Worm (Caenorhabditis elegans) whole organism, early embryonic: Measurements from ENCODE around the gene R02F11.11.

Source experiments
- B0310.2 ChIP-seq: sonication (generic microtip); optimal IDR thresholded peaks from 2 replicates; lab custom pipeline; 2016; ENCODE audit warnings: mild to moderate bottlenecking, missing genetic modification characterization, missing compliant biosample characterization
- F13C5.2 ChIP-seq: sonication (generic microtip); optimal IDR thresholded peaks from 2 replicates; lab custom pipeline; 2017; ENCODE audit warnings: mild to moderate bottlenecking, missing genetic modification characterization, inconsistent platforms, missing compliant biosample characterization
- aly-1 ChIP-seq: sonication (generic microtip); optimal IDR thresholded peaks from 2 replicates; lab custom pipeline; 2016; ENCODE audit warnings: missing genetic modification characterization, missing compliant biosample characterization
- ama-1 ChIP-seq: fragments of 150-350 bp; optimal IDR thresholded peaks from 2 replicates; lab custom pipeline; 2014
- ceh-13 ChIP-seq: fragments of 200-800 bp; sonication (Bioruptor generic); optimal IDR thresholded peaks from 2 replicates; lab custom pipeline; 2018; ENCODE audit warnings: mild to moderate bottlenecking, missing genetic modification characterization, missing compliant biosample characterization
- ceh-36 ChIP-seq: sonication (generic microtip); optimal IDR thresholded peaks from 2 replicates; lab custom pipeline; 2016; ENCODE audit warnings: missing genetic modification characterization, inconsistent platforms, missing compliant biosample characterization
- ets-7 ChIP-seq: sonication (generic microtip); optimal IDR thresholded peaks from 2 replicates; lab custom pipeline; 2016; ENCODE audit warnings: missing genotype, missing genetic modification characterization, missing compliant biosample characterization
- flt-1 ChIP-seq: fragments of 200-800 bp; sonication (Bioruptor generic); IDR thresholded peaks from 2 replicates; pipeline ENCODE4 v1.3.6; 2022; ENCODE audit warnings: missing genetic modification characterization, missing compliant biosample characterization
- hmbx-1 ChIP-seq: sonication (generic microtip); optimal IDR thresholded peaks from 2 replicates; lab custom pipeline; 2016; ENCODE audit warnings: mild to moderate bottlenecking, missing genetic modification characterization, missing compliant biosample characterization
- hmg-4 ChIP-seq: fragments of 200-800 bp; sonication (Bioruptor generic); optimal IDR thresholded peaks from 2 replicates; lab custom pipeline; 2018; ENCODE audit warnings: mild to moderate bottlenecking, missing genetic modification characterization, missing compliant biosample characterization
- hnd-1 ChIP-seq: sonication (generic microtip); optimal IDR thresholded peaks from 2 replicates; lab custom pipeline; 2016; ENCODE audit warnings: missing genetic modification characterization, missing compliant biosample characterization
- pes-1 ChIP-seq: fragments of 200-800 bp; sonication (Bioruptor generic); IDR thresholded peaks from 2 replicates; pipeline ENCODE4 v1.3.6; 2022; ENCODE audit warnings: missing genetic modification reagents, missing genetic modification characterization, missing compliant biosample characterization
- scrt-1 ChIP-seq: fragments of 200-800 bp; sonication (Bioruptor generic); IDR thresholded peaks from 2 replicates; pipeline ENCODE4 v1.3.6; 2022; ENCODE audit warnings: missing genetic modification characterization, missing compliant biosample characterization
- sea-1 ChIP-seq: fragments of 200-800 bp; sonication (Bioruptor generic); conservative IDR thresholded peaks from 2 replicates; pipeline ENCODE4 v1.3.6; 2022; ENCODE audit warnings: missing genetic modification characterization, missing compliant biosample characterization
- tbx-11 ChIP-seq: fragments of 200-800 bp; sonication (Bioruptor generic); IDR thresholded peaks from 2 replicates; pipeline ENCODE4 v1.3.6; 2022; ENCODE audit warnings: missing genetic modification characterization, missing compliant biosample characterization
- tbx-37 ChIP-seq: fragments of 200-800 bp; sonication (Bioruptor generic); conservative IDR thresholded peaks from 2 replicates; pipeline ENCODE4 v1.3.6; 2022; ENCODE audit warnings: missing genetic modification reagents, missing genetic modification characterization, missing compliant biosample characterization
- tra-4 ChIP-seq: sonication (generic microtip); optimal IDR thresholded peaks from 2 replicates; lab custom pipeline; 2017; ENCODE audit warnings: missing genetic modification characterization, missing compliant biosample characterization

R02F11.11 gene

ce11 chrV:4783313-4783712, 8.4 kb upstream of the R02F11.11 start, which contains the start of gene Y60C6A.1:
Gene Y60C6A.1 (plus strand): TSS chrV:4783613.
- TF ChIP-seq ceh-36 (tag; lab: Kevin White, UChicago) (no peak), flt-1 (GFP tag; lab: Robert Waterston, UW) (no peak)

- TF ChIP-seq aly-1 (tag; lab: Kevin White, UChicago) (no peak), hnd-1 (tag; lab: Kevin White, UChicago) (no peak), ceh-13 (GFP tag; lab: Kevin White, UChicago) (no peak), pes-1 (GFP tag; lab: Robert Waterston, UW) (no peak), tbx-37 (no peak), scrt-1 (GFP tag; lab: Robert Waterston, UW) (no peak), B0310.2 (no peak), flt-1 (GFP tag; lab: Robert Waterston, UW) (no peak), hmbx-1 (tag; lab: Kevin White, UChicago) (no peak), ama-1 (lab: Kevin White, UChicago) (no peak), tra-4 (no peak), ceh-36 (tag; lab: Kevin White, UChicago) (no peak), tbx-11 (GFP tag; lab: Robert Waterston, UW) (no peak)
These were observed 6.3 kb upstream of the R02F11.11 start, which contains the start of the genes Y60C6A.2 and Y60C6A.3 for ce11 chrV:4785333-4785852. Gene Y60C6A.2 (minus strand): TSS chrV:4785433. Gene Y60C6A.3 (plus strand): TSS chrV:4785802.

ce11 chrV:4787166-4787565, 4.5 kb upstream of the R02F11.11 start, which contains the start of gene R02F11.9:
Gene R02F11.9 (plus strand): TSS chrV:4787466.
- TF ChIP-seq ceh-13 (GFP tag; lab: Kevin White, UChicago) (no peak), B0310.2 (no peak), tbx-37 (no peak), hnd-1 (tag; lab: Kevin White, UChicago) (no peak), F13C5.2 (tag; lab: Kevin White, UChicago) (no peak), ceh-36 (tag; lab: Kevin White, UChicago) (no peak), ama-1 (lab: Kevin White, UChicago) (no peak), pes-1 (GFP tag; lab: Robert Waterston, UW) (no peak)

DNA sequence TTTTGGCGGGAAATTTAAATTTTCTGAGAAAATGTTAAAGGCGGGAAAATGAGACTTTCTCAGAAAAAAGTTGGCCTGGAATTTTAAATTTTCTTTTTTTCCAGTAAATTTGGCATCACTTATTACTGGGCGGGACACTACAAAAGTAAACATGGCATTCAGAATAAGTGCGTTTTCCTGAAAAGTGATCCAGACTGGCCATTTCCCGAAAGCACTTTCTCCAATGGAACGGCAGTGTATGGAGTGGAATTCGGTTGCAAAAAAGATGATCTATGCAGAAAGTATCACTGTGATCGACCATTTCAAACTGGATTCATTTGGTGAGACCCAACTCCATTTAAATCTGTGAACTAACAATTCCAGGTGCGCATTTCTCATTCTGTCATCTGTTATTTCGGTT, 3.8 kb upstream of the R02F11.11 start:
- no peak for TF ChIP-seq tbx-37
- no peak for TF ChIP-seq ceh-13 (GFP tag; lab: Kevin White, UChicago)
- no peak for TF ChIP-seq sea-1 (GFP tag; lab: Robert Waterston, UW)
- no peak for TF ChIP-seq tra-4

ce11 chrV:4788823-4789222, 2.8 kb upstream of the R02F11.11 start, which contains the start of gene R02F11.10:
Gene R02F11.10 (plus strand): TSS chrV:4789123.
- TF ChIP-seq ceh-13 (GFP tag; lab: Kevin White, UChicago) (no peak), sea-1 (GFP tag; lab: Robert Waterston, UW) (no peak)

- TF ChIP-seq hmbx-1 (tag; lab: Kevin White, UChicago) (no peak), flt-1 (GFP tag; lab: Robert Waterston, UW) (no peak), ets-7 (tag; lab: Kevin White, UChicago) (no peak), sea-1 (GFP tag; lab: Robert Waterston, UW) (no peak), hnd-1 (tag; lab: Kevin White, UChicago) (no peak), B0310.2 (no peak), tbx-37 (no peak), ceh-36 (tag; lab: Kevin White, UChicago) (no peak), tbx-11 (GFP tag; lab: Robert Waterston, UW) (no peak), aly-1 (tag; lab: Kevin White, UChicago) (no peak), F13C5.2 (tag; lab: Kevin White, UChicago) (no peak), tra-4 (no peak), pes-1 (GFP tag; lab: Robert Waterston, UW) (no peak), hmg-4 (GFP tag; lab: Kevin White, UChicago) (no peak), ceh-13 (GFP tag; lab: Kevin White, UChicago) (no peak), ama-1 (lab: Kevin White, UChicago) (no peak), scrt-1 (GFP tag; lab: Robert Waterston, UW) (no peak)
These were observed 1.3 kb upstream of the R02F11.11 start, which contains the start of gene R02F11.12 for ce11 chrV:4790368-4790767. Gene R02F11.12 (plus strand): TSS chrV:4790668.

ce11 chrV:4794308-4794707, 2.6 kb downstream of the R02F11.11 start, which contains the start of gene R02F11.2:
Gene R02F11.2 (plus strand): TSS chrV:4794599.
- TF ChIP-seq ets-7 (tag; lab: Kevin White, UChicago) (no peak), tra-4 (no peak), hnd-1 (tag; lab: Kevin White, UChicago) (no peak), sea-1 (GFP tag; lab: Robert Waterston, UW) (no peak), ceh-36 (tag; lab: Kevin White, UChicago) (no peak), pes-1 (GFP tag; lab: Robert Waterston, UW) (no peak), scrt-1 (GFP tag; lab: Robert Waterston, UW) (no peak), B0310.2 (no peak), F13C5.2 (tag; lab: Kevin White, UChicago) (no peak), flt-1 (GFP tag; lab: Robert Waterston, UW) (no peak), hmbx-1 (tag; lab: Kevin White, UChicago) (no peak), aly-1 (tag; lab: Kevin White, UChicago) (no peak), hmg-4 (GFP tag; lab: Kevin White, UChicago) (no peak), ama-1 (lab: Kevin White, UChicago) (no peak)

DNA sequence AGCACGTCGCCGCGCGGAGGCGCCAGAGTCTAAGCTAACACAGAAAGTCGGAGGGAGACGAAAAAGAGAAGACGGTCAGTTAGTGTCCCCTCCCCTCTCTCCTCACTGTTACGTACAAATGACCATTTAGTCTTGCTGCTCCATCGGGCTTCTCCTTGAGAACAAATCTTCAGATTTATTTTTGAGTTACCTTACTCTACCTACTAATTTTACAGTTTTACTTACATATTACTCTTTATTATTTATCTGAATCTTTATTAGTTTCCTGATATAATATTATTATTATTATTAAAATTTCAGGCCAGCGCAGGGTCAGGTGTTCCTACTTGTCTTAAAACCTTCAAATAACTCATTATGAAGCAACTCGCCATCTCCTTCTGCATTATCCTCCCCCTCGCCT, 9.1 kb downstream of the R02F11.11 start, which contains the start of gene R02F11.1:
Gene R02F11.1 (plus strand): TSS at position 301 of the 400 bp plus-strand sequence.
- TF ChIP-seq ets-7 (tag; lab: Kevin White, UChicago): no peak
- no peak for TF ChIP-seq hnd-1 (tag; lab: Kevin White, UChicago)
- TF ChIP-seq hmbx-1 (tag; lab: Kevin White, UChicago): no peak
- no peak for TF ChIP-seq F13C5.2 (tag; lab: Kevin White, UChicago)
